Fruit fly (Drosophila melanogaster): Measurements from ENCODE around the gene CG33124.

CG33124 gene

DNA sequence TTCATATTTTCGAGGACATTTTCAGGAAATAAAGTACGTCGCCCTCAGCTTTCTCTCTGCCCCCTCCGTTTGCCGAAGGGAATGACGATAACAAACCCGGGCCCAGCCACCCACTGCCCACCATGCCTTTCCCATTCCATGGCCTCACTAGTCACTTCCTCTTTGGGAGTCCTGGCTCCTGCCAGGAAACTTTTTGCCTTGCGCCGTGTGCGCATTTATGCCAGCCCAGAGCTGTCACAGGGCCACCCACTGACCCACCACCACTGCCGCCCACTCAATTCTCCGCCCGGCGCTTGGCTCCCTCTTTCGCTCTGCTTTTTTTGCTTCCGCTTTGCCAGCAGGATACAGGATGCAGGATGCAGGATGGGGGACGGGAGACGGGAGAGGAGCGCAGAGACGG lies 21.5 kb downstream of the CG33124 start:
- TF ChIP-seq CG11617 (GFP tag; optimal IDR thresholded peaks at IDR 0.05) (no peak), Mnt (GFP tag; optimal IDR thresholded peaks at IDR 0.05) (no peak), kay (GFP tag; ENCODE audit: borderline replicate concordance) (no peak), CG1620 (GFP tag; optimal IDR thresholded peaks at IDR 0.05) (no peak), CG5204 (GFP tag; optimal IDR thresholded peaks at IDR 0.05) (no peak), Hr96 (GFP tag; optimal IDR thresholded peaks at IDR 0.05) (no peak), cnc (optimal IDR thresholded peaks at IDR 0.05) (no peak), cic (GFP tag; optimal IDR thresholded peaks at IDR 0.05) (no peak), CG7101 (tag; optimal IDR thresholded peaks at IDR 0.05) (no peak), CG14711 (tag; optimal IDR thresholded peaks at IDR 0.05) (no peak), toe (GFP tag; optimal IDR thresholded peaks at IDR 0.05) (no peak)

DNA sequence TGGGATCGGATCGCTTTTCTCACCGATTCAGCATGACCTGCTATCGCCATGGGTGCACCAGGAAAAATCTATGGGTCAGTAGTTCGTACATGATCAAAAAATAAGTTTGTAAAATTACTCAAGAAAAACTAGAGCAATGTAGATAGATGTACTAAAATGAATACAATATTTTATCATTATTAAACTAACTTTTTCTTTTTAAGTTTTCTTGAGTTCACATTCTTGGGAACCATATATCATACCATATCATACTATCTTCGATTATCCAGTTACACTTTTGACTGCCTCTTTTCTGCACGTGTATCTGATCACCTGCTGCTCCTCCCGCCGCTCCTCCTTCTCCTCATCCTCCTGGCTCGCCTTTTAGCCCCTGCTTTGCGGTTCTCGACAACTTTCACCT lies 23.5 kb downstream of the CG33124 start:
- TF ChIP-seq CG7101 (tag; optimal IDR thresholded peaks at IDR 0.05) (no peak), CG12768 (GFP tag; optimal IDR thresholded peaks at IDR 0.05) (no peak), CG1620 (GFP tag; optimal IDR thresholded peaks at IDR 0.05) (no peak), CG14711 (tag; optimal IDR thresholded peaks at IDR 0.05) (no peak), bab1 (GFP tag; optimal IDR thresholded peaks at IDR 0.05) (no peak)

DNA sequence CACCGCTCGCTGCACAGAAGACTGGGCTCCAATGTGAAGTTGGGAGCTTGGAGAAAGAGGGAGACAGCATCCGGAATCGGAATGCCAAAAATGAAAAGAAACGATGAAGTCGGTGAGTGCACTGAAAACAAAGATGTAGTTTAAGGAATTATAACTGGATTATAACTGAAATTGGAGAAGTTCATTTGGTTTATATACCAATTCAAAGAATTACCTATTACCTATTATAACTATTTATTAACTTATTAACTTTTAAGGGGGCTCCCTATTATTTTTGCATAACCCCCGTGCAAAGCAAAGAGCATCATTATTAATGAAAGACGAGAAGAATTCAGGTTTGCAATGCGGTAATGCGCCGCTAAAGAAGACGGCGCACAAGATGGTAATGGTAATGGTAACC lies 24.2 kb downstream of the CG33124 start:
- no peak for TF ChIP-seq Mnt (GFP tag; optimal IDR thresholded peaks at IDR 0.05)
- no peak for TF ChIP-seq Crg-1 (GFP tag; optimal IDR thresholded peaks at IDR 0.05)
- no peak for TF ChIP-seq CG12768 (GFP tag; optimal IDR thresholded peaks at IDR 0.05)
- no peak for TF ChIP-seq tj (GFP tag; optimal IDR thresholded peaks at IDR 0.05)
- TF ChIP-seq bab1 (GFP tag; optimal IDR thresholded peaks at IDR 0.05), result no peak
- no peak for TF ChIP-seq CG14711 (tag; optimal IDR thresholded peaks at IDR 0.05)
- no peak for TF ChIP-seq CG11617 (GFP tag; optimal IDR thresholded peaks at IDR 0.05)
- no peak for TF ChIP-seq pad (GFP tag; optimal IDR thresholded peaks at IDR 0.05)
- no peak for TF ChIP-seq CG7045 (GFP tag; optimal IDR thresholded peaks at IDR 0.05)
- no peak for TF ChIP-seq cic (GFP tag; optimal IDR thresholded peaks at IDR 0.05)
- TF ChIP-seq CG5204 (GFP tag; optimal IDR thresholded peaks at IDR 0.05), result no peak
- no peak for TF ChIP-seq toe (GFP tag; optimal IDR thresholded peaks at IDR 0.05)
- TF ChIP-seq CG7101 (tag; optimal IDR thresholded peaks at IDR 0.05), result no peak
- TF ChIP-seq Clk (GFP tag; optimal IDR thresholded peaks at IDR 0.05), result no peak
- TF ChIP-seq cnc (optimal IDR thresholded peaks at IDR 0.05), result no peak
- no peak for TF ChIP-seq ovo (GFP tag; optimal IDR thresholded peaks at IDR 0.05)
- no peak for TF ChIP-seq Hr96 (GFP tag; optimal IDR thresholded peaks at IDR 0.05)

DNA sequence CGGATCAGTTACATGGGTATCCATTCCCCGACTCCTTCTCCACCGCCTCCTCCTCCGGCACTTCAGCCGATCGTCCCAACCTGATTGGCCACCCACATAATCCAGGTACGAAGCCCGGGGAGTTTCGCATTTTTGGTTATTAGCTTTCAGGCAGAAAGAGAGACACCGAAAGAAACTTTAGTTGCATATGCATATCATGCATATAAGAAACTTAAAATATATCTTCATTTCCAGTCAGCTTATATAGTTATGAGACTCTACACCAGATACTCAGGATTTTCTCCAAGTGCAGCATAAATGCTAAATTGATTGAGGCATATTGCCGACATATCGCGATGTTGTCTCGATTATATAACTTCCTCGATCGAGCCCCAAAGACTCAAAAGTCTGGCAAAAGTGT lies 24.8 kb downstream of the CG33124 start:
- TF ChIP-seq CG1620 (GFP tag; optimal IDR thresholded peaks at IDR 0.05), result no peak
- TF ChIP-seq pad (GFP tag; optimal IDR thresholded peaks at IDR 0.05), result no peak
- no peak for TF ChIP-seq CG7045 (GFP tag; optimal IDR thresholded peaks at IDR 0.05)
- no peak for TF ChIP-seq tj (GFP tag; optimal IDR thresholded peaks at IDR 0.05)
- TF ChIP-seq Clk (GFP tag; optimal IDR thresholded peaks at IDR 0.05), result no peak
- TF ChIP-seq toe (GFP tag; optimal IDR thresholded peaks at IDR 0.05), result no peak
- no peak for TF ChIP-seq Mnt (GFP tag; optimal IDR thresholded peaks at IDR 0.05)
- TF ChIP-seq kay (GFP tag; ENCODE audit: borderline replicate concordance), result no peak
- TF ChIP-seq CG12768 (GFP tag; optimal IDR thresholded peaks at IDR 0.05), result no peak
- no peak for TF ChIP-seq Crg-1 (GFP tag; optimal IDR thresholded peaks at IDR 0.05)
- TF ChIP-seq Hr96 (GFP tag; optimal IDR thresholded peaks at IDR 0.05), result no peak
- no peak for TF ChIP-seq ovo (GFP tag; optimal IDR thresholded peaks at IDR 0.05)
- TF ChIP-seq CG7101 (tag; optimal IDR thresholded peaks at IDR 0.05), result no peak
- no peak for TF ChIP-seq cic (GFP tag; optimal IDR thresholded peaks at IDR 0.05)

DNA sequence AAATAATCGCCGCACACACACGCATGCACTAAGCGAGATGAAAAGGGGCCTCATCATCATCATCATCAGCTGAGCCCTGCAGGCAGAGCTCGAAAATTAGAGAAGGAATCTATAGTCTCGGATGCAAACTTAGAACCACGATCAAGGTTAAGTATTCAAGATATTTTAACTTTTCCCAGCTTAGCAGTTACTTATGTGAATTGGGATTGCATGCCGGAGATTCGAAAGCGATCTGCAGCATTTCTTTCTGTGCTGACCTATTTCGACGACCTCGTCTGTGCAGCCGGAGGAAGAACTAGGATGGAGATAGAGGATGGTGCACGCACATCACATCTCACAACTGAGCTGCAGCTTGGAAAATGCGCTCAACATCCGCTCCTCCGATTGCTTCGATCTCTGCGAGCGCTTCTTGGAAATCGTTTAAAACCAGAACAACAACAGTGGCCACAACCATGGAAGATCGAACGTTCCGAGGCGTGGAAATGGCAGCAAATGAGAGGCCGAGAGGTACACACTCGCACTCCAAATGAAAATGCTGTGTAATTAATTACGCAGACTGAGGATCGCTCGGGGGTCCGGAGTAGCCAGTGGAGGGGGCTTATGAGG lies 26.1 kb downstream of the CG33124 start:
- no peak for TF ChIP-seq Crg-1 (GFP tag; optimal IDR thresholded peaks at IDR 0.05)

DNA sequence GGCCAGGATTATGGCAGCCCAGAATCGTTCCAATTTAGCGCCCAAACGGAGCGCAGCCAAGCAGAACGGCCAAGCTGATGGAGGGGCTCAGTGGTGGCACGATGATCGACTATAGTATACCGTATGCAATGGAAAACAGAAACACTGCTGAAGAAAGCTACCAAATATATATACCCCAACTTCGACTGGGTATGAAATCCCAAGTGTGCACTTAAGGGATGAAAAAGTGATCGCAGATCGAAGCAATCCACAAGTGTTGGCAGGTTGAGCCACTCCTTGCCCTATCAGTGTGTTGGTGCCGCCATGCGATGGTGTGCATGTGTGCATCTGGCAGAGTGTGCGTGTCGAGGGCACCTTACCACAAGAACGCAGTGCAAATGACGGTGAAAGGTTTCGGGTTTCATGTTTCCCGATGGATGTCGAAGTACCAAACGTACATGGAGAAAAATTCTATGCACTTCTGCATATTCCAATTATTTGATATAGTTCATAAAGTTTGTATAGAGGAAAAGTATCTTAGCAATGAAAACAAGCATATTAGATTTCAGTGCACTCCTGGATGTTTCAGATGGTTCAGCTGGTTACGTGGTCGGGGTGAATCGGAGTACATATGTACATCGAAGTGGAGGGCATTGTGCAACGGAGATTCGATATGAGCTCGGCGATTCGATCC lies 26.8 kb downstream of the CG33124 start:
- no peak for TF ChIP-seq CG14711 (tag; optimal IDR thresholded peaks at IDR 0.05)
- no peak for TF ChIP-seq Mnt (GFP tag; optimal IDR thresholded peaks at IDR 0.05)
- TF ChIP-seq pad (GFP tag; optimal IDR thresholded peaks at IDR 0.05), result no peak
- TF ChIP-seq CG1620 (GFP tag; optimal IDR thresholded peaks at IDR 0.05), result no peak
- no peak for TF ChIP-seq bab1 (GFP tag; optimal IDR thresholded peaks at IDR 0.05)
- no peak for TF ChIP-seq CG7045 (GFP tag; optimal IDR thresholded peaks at IDR 0.05)
- no peak for TF ChIP-seq CG12768 (GFP tag; optimal IDR thresholded peaks at IDR 0.05)
- no peak for TF ChIP-seq kay (GFP tag; ENCODE audit: borderline replicate concordance)
- TF ChIP-seq ovo (GFP tag; optimal IDR thresholded peaks at IDR 0.05), result no peak
- TF ChIP-seq tj (GFP tag; optimal IDR thresholded peaks at IDR 0.05), result no peak
- TF ChIP-seq Hr96 (GFP tag; optimal IDR thresholded peaks at IDR 0.05), result no peak
- TF ChIP-seq cic (GFP tag; optimal IDR thresholded peaks at IDR 0.05), result no peak
- TF ChIP-seq CG11617 (GFP tag; optimal IDR thresholded peaks at IDR 0.05), result no peak
- TF ChIP-seq toe (GFP tag; optimal IDR thresholded peaks at IDR 0.05), result no peak
- TF ChIP-seq Crg-1 (GFP tag; optimal IDR thresholded peaks at IDR 0.05), result no peak
- no peak for TF ChIP-seq CG33017 (tag; optimal IDR thresholded peaks at IDR 0.05)
- no peak for TF ChIP-seq CG7101 (tag; optimal IDR thresholded peaks at IDR 0.05)

DNA sequence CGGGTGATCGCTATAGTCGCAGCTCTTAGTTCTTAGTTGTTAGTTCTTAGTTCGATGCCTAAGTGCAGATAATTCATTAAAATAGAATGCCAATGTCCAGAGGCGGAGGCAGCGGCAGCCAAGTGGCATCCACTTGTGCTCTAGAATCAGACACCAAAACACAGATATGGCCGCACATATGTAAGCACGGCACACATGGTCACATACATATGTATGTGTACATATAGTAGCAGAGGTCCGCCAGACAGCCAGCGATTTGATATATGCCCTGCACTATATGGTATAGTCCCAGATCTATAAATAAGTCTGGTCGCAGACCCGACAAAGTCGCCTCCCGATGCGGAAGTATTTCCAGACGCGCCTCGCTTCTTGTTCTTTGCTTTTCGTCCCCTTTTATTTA lies 28.2 kb downstream of the CG33124 start:
- TF ChIP-seq CG33017 (tag; optimal IDR thresholded peaks at IDR 0.05) (no peak), cic (GFP tag; optimal IDR thresholded peaks at IDR 0.05) (no peak), tj (GFP tag; optimal IDR thresholded peaks at IDR 0.05) (no peak), CG1620 (GFP tag; optimal IDR thresholded peaks at IDR 0.05) (no peak), CG11617 (GFP tag; optimal IDR thresholded peaks at IDR 0.05) (no peak), Clk (GFP tag; optimal IDR thresholded peaks at IDR 0.05) (no peak), Mnt (GFP tag; optimal IDR thresholded peaks at IDR 0.05) (no peak), CG5204 (GFP tag; optimal IDR thresholded peaks at IDR 0.05) (no peak), Hr96 (GFP tag; optimal IDR thresholded peaks at IDR 0.05) (no peak), toe (GFP tag; optimal IDR thresholded peaks at IDR 0.05) (no peak), CG14711 (tag; optimal IDR thresholded peaks at IDR 0.05) (no peak), cnc (optimal IDR thresholded peaks at IDR 0.05) (no peak), ovo (GFP tag; optimal IDR thresholded peaks at IDR 0.05) (no peak), CG7101 (tag; optimal IDR thresholded peaks at IDR 0.05) (no peak), CG12768 (GFP tag; optimal IDR thresholded peaks at IDR 0.05) (no peak), kay (GFP tag; ENCODE audit: borderline replicate concordance) (no peak), CG7045 (GFP tag; optimal IDR thresholded peaks at IDR 0.05) (no peak)
